Fruit fly (Drosophila melanogaster) Kc167 (cell line): ENCODE data around the gene mbm.

ENCODE experiments used
- Myc ChIP-seq: fragments of >200 bp; optimal IDR thresholded peaks from 2 replicates; lab custom pipeline; 2017; ENCODE audit warnings: missing external identifiers
- Sin3A ChIP-seq: fragments of >200 bp; optimal IDR thresholded peaks from 2 replicates; lab custom pipeline; 2018; ENCODE audit warnings: missing external identifiers
- h ChIP-seq: fragments of >200 bp; optimal IDR thresholded peaks from 3 replicates; lab custom pipeline; 2018; ENCODE audit warnings: missing external identifiers
- insv ChIP-seq: fragments of >200 bp; optimal IDR thresholded peaks from 3 replicates; lab custom pipeline; 2018; ENCODE audit warnings: missing external identifiers
- psq ChIP-seq: fragments of >200 bp; optimal IDR thresholded peaks from 2 replicates; lab custom pipeline; 2017; ENCODE audit warnings: missing external identifiers
- ttk ChIP-seq: sonication (Bioruptor generic); optimal IDR thresholded peaks from 2 replicates; lab custom pipeline; 2017; ENCODE audit warnings: missing external identifiers

The mbm gene

DNA sequence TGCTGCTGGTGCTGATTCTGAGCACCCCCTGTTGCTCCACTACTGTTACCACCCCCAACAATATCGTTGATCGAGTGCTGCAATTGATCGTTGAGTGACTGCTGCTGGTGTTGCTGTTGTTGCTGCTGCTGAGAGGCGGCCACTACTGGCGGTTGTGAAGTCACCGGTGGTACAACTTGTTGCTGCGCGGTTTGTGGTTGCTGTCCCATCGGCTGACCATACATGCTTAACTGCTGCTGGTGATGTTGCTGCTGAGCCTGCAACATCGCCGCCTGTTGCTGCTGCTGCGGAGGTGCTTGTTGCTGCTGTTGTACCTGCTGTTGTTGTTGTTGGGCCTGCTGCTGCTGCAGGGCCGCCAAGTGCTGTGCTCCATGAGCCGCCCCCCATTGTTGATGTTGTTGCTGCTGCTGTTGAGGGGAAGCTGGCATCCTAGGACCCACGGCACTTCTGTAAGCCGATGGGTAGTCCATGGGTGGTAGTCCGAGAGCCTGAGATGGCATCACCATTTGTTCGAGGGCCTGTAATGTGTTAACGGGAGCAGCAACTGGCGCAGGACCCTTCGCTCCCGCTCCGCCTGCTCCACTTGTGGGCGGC is 33.2 kb downstream of the mbm start:
- TF ChIP-seq Sin3A (lab: Kevin White, UChicago) (no peak), psq (lab: Kevin White, UChicago) (no peak), insv (lab: Kevin White, UChicago) (no peak)

- TF ChIP-seq ttk (lab: Kevin White, UChicago) (no peak), h (lab: Kevin White, UChicago) (no peak), Myc (lab: Kevin White, UChicago) (no peak), psq (lab: Kevin White, UChicago) (no peak), Sin3A (lab: Kevin White, UChicago) (no peak), insv (lab: Kevin White, UChicago) (no peak)
Measured at dm6 chr2L:232187-232586, 41.3 kb downstream of the mbm start, which contains the start of gene CG13693. CG13693 (plus strand) TSS chr2L:232487.

DNA sequence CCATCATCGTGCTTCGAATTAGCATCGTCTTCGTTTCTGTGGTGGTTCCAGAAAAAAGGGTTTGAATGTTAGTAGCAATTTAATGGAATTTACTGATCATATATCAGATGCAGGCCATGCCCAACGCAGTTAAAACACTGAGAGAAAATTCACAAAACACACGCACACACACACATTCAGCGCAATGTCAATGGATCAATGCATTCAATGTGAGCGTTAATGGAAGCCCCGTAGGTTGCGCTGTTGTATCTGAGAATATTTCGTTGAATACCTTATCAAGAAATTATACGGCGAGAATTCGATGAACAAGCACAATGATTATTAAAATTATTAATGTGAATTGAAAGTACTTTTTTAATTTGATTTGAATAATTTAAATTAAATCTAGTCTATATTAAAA is 45.3 kb downstream of the mbm start:
- no peak for TF ChIP-seq Sin3A (lab: Kevin White, UChicago)
- no peak for TF ChIP-seq Myc (lab: Kevin White, UChicago)
- no peak for TF ChIP-seq insv (lab: Kevin White, UChicago)
- no peak for TF ChIP-seq h (lab: Kevin White, UChicago)
- no peak for TF ChIP-seq ttk (lab: Kevin White, UChicago)
- TF ChIP-seq psq (lab: Kevin White, UChicago) = no peak

DNA sequence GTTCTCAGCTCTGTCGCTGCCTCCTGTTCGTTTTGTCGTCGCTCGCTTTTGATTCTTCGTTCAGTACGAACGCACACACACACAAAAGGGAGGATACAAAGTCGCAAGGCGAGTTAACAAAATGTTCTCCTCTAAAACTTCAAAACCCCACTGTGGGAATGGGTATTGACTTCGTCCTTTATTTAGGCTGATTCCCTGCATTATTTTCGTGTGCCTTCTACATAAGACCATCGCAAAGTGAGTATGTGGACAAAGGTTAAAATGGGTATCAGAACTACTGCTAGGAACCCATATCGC is 48.2 kb downstream of the mbm start:
- TF ChIP-seq insv (lab: Kevin White, UChicago) = no peak
- TF ChIP-seq psq (lab: Kevin White, UChicago) = no peak
- TF ChIP-seq Sin3A (lab: Kevin White, UChicago) = no peak
- TF ChIP-seq Myc (lab: Kevin White, UChicago) = no peak
- TF ChIP-seq ttk (lab: Kevin White, UChicago) = no peak
- no peak for TF ChIP-seq h (lab: Kevin White, UChicago)

- TF ChIP-seq insv (lab: Kevin White, UChicago) = no peak
- TF ChIP-seq h (lab: Kevin White, UChicago) = no peak
- TF ChIP-seq Sin3A (lab: Kevin White, UChicago) = no peak
- TF ChIP-seq Myc (lab: Kevin White, UChicago) = no peak
- no peak for TF ChIP-seq psq (lab: Kevin White, UChicago)
- TF ChIP-seq ttk (lab: Kevin White, UChicago) = no peak
Measured at dm6 chr2L:224599-225385, 48.7 kb downstream of the mbm start.

DNA sequence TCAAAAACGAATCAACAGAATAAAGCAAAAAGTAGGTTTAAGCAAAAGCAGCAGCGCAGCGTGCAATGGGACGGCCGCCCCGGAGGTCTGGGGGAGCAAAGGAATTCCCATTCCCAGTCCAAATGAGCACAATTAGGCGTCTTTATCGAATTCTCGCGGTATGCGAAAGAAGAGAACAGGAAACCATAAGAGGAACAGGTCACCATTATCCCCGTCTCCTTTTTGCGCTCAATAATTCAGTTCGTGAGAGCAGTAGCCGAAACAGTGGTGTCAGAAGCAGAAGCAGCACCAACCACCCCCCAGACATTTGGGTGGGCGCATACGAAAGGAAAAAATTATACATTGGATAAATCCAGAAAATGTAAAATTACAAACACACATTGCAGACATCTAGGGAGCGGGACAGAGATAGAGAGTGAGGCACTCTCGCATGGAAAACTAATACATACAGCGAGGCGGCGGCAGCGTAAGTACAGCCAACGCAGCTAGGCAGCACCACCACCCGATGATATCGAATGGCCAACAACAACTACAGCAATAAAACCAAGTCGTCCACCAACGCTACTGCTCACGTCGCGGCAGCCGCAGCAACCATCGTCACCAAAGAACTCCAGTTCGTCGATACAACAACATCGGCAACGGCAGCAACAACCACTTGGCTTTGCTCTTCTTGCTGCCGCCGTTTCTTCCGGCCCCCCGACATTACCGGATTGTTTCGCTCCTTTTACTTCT is 49.5 kb downstream of the mbm start:
- no peak for TF ChIP-seq h (lab: Kevin White, UChicago)
- no peak for TF ChIP-seq ttk (lab: Kevin White, UChicago)
- TF ChIP-seq Myc (lab: Kevin White, UChicago) = no peak
- no peak for TF ChIP-seq insv (lab: Kevin White, UChicago)
- no peak for TF ChIP-seq Sin3A (lab: Kevin White, UChicago)
- TF ChIP-seq psq (lab: Kevin White, UChicago) = no peak

DNA sequence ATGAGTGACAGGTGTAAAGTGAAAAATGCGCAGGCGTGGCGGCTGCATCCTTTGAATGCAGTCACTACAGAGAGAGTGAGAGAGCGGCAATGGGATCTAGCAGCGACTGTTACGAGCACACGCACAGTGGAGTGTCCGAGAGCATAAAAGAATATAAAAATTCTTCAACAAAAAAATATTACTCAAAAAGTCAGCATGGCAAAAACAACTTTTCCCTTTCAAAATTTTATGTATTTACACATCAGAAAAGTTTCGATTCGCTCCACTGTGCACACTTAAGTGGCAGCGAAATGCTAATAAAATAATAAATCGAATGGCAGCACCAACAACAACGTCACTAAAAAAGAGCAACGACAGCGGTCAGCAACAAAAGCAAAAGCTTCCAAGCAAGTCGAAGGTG is 50.2 kb downstream of the mbm start:
- TF ChIP-seq Sin3A (lab: Kevin White, UChicago) = no peak
- peak; percentile 25 for TF ChIP-seq insv (lab: Kevin White, UChicago)

DNA sequence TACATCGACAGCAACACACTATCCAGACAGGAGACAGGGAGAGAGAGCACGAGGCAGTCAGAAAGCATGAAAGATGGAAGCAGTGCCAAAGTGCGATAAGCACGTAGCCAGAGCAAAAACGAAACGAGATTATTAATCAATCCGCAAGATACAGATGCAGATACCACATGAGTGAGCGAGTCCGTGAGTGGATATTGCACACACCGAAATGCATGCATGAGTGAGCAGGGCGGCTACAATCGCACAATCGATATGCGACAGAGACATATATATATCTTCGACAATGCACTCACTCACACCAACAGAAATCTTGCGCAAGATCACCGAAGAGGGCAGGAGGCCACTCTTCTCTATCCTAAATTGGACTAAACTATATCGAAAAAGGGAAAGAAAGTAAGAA is 50.6 kb downstream of the mbm start:
- TF ChIP-seq Myc (lab: Kevin White, UChicago) (no peak), h (lab: Kevin White, UChicago) (no peak), insv (lab: Kevin White, UChicago) (no peak), Sin3A (lab: Kevin White, UChicago) (no peak), ttk (lab: Kevin White, UChicago) (no peak), psq (lab: Kevin White, UChicago) (no peak)

dm6 chr2L:221939-222489 is 51.5 kb downstream of the mbm start:
- TF ChIP-seq psq (lab: Kevin White, UChicago) (no peak), Sin3A (lab: Kevin White, UChicago) (no peak), Myc (lab: Kevin White, UChicago) (no peak), h (lab: Kevin White, UChicago) (no peak), insv (lab: Kevin White, UChicago) (no peak), ttk (lab: Kevin White, UChicago) (no peak)
